Worm (Caenorhabditis elegans) whole organism, midembryonic: Measurements from ENCODE around the gene ugt-10.

ENCODE experiments used
- tab-1 ChIP-seq: fragments of 200-800 bp; sonication (Bioruptor generic); IDR thresholded peaks from 2 replicates; pipeline ENCODE4 v1.3.6; 2022; ENCODE audit warnings: missing genetic modification characterization, missing compliant biosample characterization
- ztf-23 ChIP-seq: fragments of 200-800 bp; sonication (Bioruptor generic); IDR thresholded peaks from 2 replicates; pipeline ENCODE4 v1.3.6; 2022; ENCODE audit warnings: missing genetic modification reagents, missing genetic modification characterization, missing compliant biosample characterization

- TF ChIP-seq ztf-23 (GFP tag; lab: Robert Waterston, UW) = no peak
- no peak for TF ChIP-seq tab-1 (GFP tag; lab: Robert Waterston, UW)
These were observed 42.4 kb downstream of the ugt-10 start for ce11 chrV:4857561-4857960.
